Fruit fly (Drosophila melanogaster) whole organism, embryonic: Measurements from ENCODE around the gene CG31638.

Experiments used
- ATbp ChIP-seq: fragments of 200-800 bp; sonication (Bioruptor generic); optimal IDR thresholded peaks from 2 replicates; lab custom pipeline; 2017; ENCODE audit warnings: missing biosample characterization, mild to moderate bottlenecking, missing genetic modification characterization, missing genetic modification reagents
- Bteb2 ChIP-seq: fragments of 200-800 bp; sonication (Bioruptor generic); optimal IDR thresholded peaks from 2 replicates; lab custom pipeline; 2016; ENCODE audit warnings: missing biosample characterization, missing genetic modification characterization
- CG10366 ChIP-seq: fragments of 200-800 bp; sonication (Bioruptor generic); IDR thresholded peaks from 2 replicates; pipeline ENCODE4 v1.3.6; 2022; ENCODE audit warnings: missing biosample characterization, missing genetic modification characterization
- CG10959 ChIP-seq: fragments of 200-800 bp; sonication (Bioruptor generic); IDR thresholded peaks from 2 replicates; pipeline ENCODE4 v1.3.6; 2022; ENCODE audit warnings: missing biosample characterization, missing genetic modification characterization
- CG11456 ChIP-seq: fragments of 200-800 bp; sonication (Bioruptor generic); IDR thresholded peaks from 3 replicates; pipeline ENCODE4 v1.3.6; 2022; ENCODE audit warnings: missing biosample characterization, missing genetic modification characterization
- CG15011 ChIP-seq: fragments of 200-800 bp; sonication (Bioruptor generic); optimal IDR thresholded peaks from 3 replicates; lab custom pipeline; 2018; ENCODE audit warnings: missing biosample characterization, mild to moderate bottlenecking, missing genetic modification characterization
- CG17802 ChIP-seq: fragments of 200-800 bp; sonication (Bioruptor generic); optimal IDR thresholded peaks from 2 replicates; lab custom pipeline; 2018; ENCODE audit warnings: missing biosample characterization, mild to moderate bottlenecking, missing genetic modification characterization, moderate library complexity
- CG18476 ChIP-seq: fragments of 200-800 bp; sonication (Bioruptor generic); optimal IDR thresholded peaks from 2 replicates; lab custom pipeline; 2016; ENCODE audit warnings: missing biosample characterization, mild to moderate bottlenecking, missing genetic modification characterization
- CG18599 ChIP-seq: fragments of 200-800 bp; sonication (Bioruptor generic); optimal IDR thresholded peaks from 3 replicates; lab custom pipeline; 2017; ENCODE audit warnings: missing biosample characterization, missing genetic modification characterization, mild to moderate bottlenecking, moderate library complexity, missing genetic modification reagents
- CG30020 ChIP-seq: fragments of 200-800 bp; optimal IDR thresholded peaks from 2 replicates; lab custom pipeline; 2019; ENCODE audit warnings: missing biosample characterization, mild to moderate bottlenecking, missing genetic modification characterization, moderate library complexity
- CG30403 ChIP-seq: fragments of 200-800 bp; sonication (Bioruptor generic); optimal IDR thresholded peaks from 3 replicates; lab custom pipeline; 2016; ENCODE audit warnings: missing biosample characterization, missing genetic modification characterization
- CG3163 ChIP-seq: fragments of 200-800 bp; sonication (Bioruptor generic); optimal IDR thresholded peaks from 3 replicates; lab custom pipeline; 2016; ENCODE audit warnings: missing biosample characterization, missing genetic modification characterization
- CG34224 ChIP-seq: fragments of 200-800 bp; sonication (Bioruptor generic); IDR thresholded peaks from 3 replicates; pipeline ENCODE4 v1.3.6; 2022; ENCODE audit warnings: missing biosample characterization, missing genetic modification characterization; ENCODE audit not compliant: partially characterized antibody
- CG43689 ChIP-seq: fragments of 200-800 bp; sonication (Bioruptor generic); IDR thresholded peaks from 2 replicates; pipeline ENCODE4 v1.3.6; 2022; ENCODE audit warnings: missing biosample characterization, missing genetic modification characterization
- CG4404 ChIP-seq: fragments of 200-800 bp; sonication (Bioruptor generic); IDR thresholded peaks from 2 replicates; pipeline ENCODE4 v1.3.6; 2022; ENCODE audit warnings: missing biosample characterization, missing genetic modification characterization
- CG6175 ChIP-seq: fragments of 200-800 bp; sonication (Bioruptor generic); IDR thresholded peaks from 3 replicates; pipeline ENCODE4 v1.3.6; 2022; ENCODE audit warnings: missing biosample characterization, missing genetic modification characterization
- CG7786 ChIP-seq: fragments of 200-800 bp; sonication (Bioruptor generic); optimal IDR thresholded peaks from 2 replicates; lab custom pipeline; 2016; ENCODE audit warnings: missing biosample characterization, missing genetic modification characterization
- CG7963 ChIP-seq: fragments of 200-800 bp; sonication (Bioruptor generic); IDR thresholded peaks from 3 replicates; pipeline ENCODE4 v1.3.6; 2022; ENCODE audit warnings: missing biosample characterization, missing genetic modification characterization; ENCODE audit not compliant: partially characterized antibody
- CG7987 ChIP-seq: fragments of 200-800 bp; sonication (Bioruptor generic); optimal IDR thresholded peaks from 2 replicates; lab custom pipeline; 2018; ENCODE audit warnings: missing biosample characterization, mild to moderate bottlenecking, missing genetic modification characterization, moderate library complexity
- CG8290 ChIP-seq, 3 experiments: fragments of 200-800 bp; sonication (Bioruptor generic); optimal IDR thresholded peaks; 2 replicates each; lab custom pipeline; 2016 to 2019; ENCODE audit warnings: missing biosample characterization in 3 of 3, missing genetic modification characterization in 3 of 3, mild to moderate bottlenecking in 2 of 3, moderate library complexity in 1 of 3
- CkIIα-i1 ChIP-seq: fragments of 200-800 bp; sonication (Bioruptor generic); IDR thresholded peaks from 2 replicates; pipeline ENCODE4 v1.3.6; 2022; ENCODE audit warnings: missing biosample characterization, missing genetic modification characterization
- E2f1 ChIP-seq: fragments of 200-800 bp; sonication (Bioruptor generic); IDR thresholded peaks from 2 replicates; pipeline ENCODE4 v1.3.6; 2022; ENCODE audit warnings: missing biosample characterization, missing genetic modification characterization
- HLH4C ChIP-seq: fragments of 200-800 bp; sonication (Bioruptor generic); IDR thresholded peaks from 3 replicates; pipeline ENCODE4 v1.3.6; 2022; ENCODE audit warnings: missing biosample characterization, missing genetic modification characterization; ENCODE audit not compliant: partially characterized antibody
- HmgD ChIP-seq: fragments of 200-800 bp; sonication (Bioruptor generic); optimal IDR thresholded peaks from 3 replicates; lab custom pipeline; 2016; ENCODE audit warnings: missing biosample characterization, missing genetic modification characterization
- Max ChIP-seq: fragments of 200-800 bp; sonication (Bioruptor generic); optimal IDR thresholded peaks from 2 replicates; lab custom pipeline; 2016; ENCODE audit warnings: missing biosample characterization, mild to moderate bottlenecking, missing genetic modification characterization
- Med ChIP-seq: fragments of 200-800 bp; sonication (Bioruptor generic); peaks from one replicate; lab custom pipeline; 2016; ENCODE audit warnings: missing biosample characterization, missing genetic modification characterization, mild to moderate bottlenecking, inconsistent platforms, moderate library complexity
- Rfx ChIP-seq: fragments of 200-800 bp; sonication (Bioruptor generic); IDR thresholded peaks from 2 replicates; pipeline ENCODE4 v1.3.6; 2022; ENCODE audit warnings: missing biosample characterization, missing genetic modification characterization
- Side ChIP-seq: fragments of 200-800 bp; sonication (Bioruptor generic); optimal IDR thresholded peaks from 2 replicates; lab custom pipeline; 2016; ENCODE audit warnings: missing biosample characterization, missing genetic modification characterization
- Trl ChIP-seq, 3 experiments: fragments of >200 bp in 2 of 3; fragments of 200-800 bp in 1 of 3; sonication (Bioruptor generic) in 1 of 3; optimal IDR thresholded peaks; 2 replicates in 1 of 3; 3 replicates in 2 of 3; lab custom pipeline; 2016 to 2017; ENCODE audit warnings: missing biosample characterization in 1 of 3, missing genetic modification characterization in 1 of 3
- Usf ChIP-seq: fragments of 200-800 bp; sonication (Bioruptor generic); optimal IDR thresholded peaks from 2 replicates; lab custom pipeline; 2017; ENCODE audit warnings: missing genotype, missing biosample characterization, missing genetic modification characterization
- cad ChIP-seq: fragments of >200 bp; optimal IDR thresholded peaks from 2 replicates; lab custom pipeline; 2017; ENCODE audit warnings: missing biosample characterization, missing genetic modification characterization
- danr ChIP-seq: fragments of 200-800 bp; sonication (Bioruptor generic); IDR thresholded peaks from 2 replicates; pipeline ENCODE4 v1.3.6; 2022; ENCODE audit warnings: missing biosample characterization, missing genetic modification characterization
- dmrt11E ChIP-seq: fragments of 200-800 bp; sonication (Bioruptor generic); optimal IDR thresholded peaks from 3 replicates; lab custom pipeline; 2018; ENCODE audit warnings: missing biosample characterization, mild to moderate bottlenecking, missing genetic modification characterization, moderate library complexity
- fd102C ChIP-seq: fragments of 200-800 bp; sonication (Bioruptor generic); optimal IDR thresholded peaks from 2 replicates; lab custom pipeline; 2018; ENCODE audit warnings: missing biosample characterization, mild to moderate bottlenecking, missing genetic modification characterization, moderate library complexity
- gce ChIP-seq: fragments of 200-800 bp; sonication (Bioruptor generic); IDR thresholded peaks from 3 replicates; pipeline ENCODE4 v1.3.6; 2022; ENCODE audit warnings: missing biosample characterization, missing genetic modification characterization
- gfzf ChIP-seq: fragments of 200-800 bp; sonication (Bioruptor generic); optimal IDR thresholded peaks from 2 replicates; lab custom pipeline; 2016; ENCODE audit warnings: missing biosample characterization, mild to moderate bottlenecking, missing genetic modification characterization, moderate library complexity
- grau ChIP-seq: fragments of 200-800 bp; optimal IDR thresholded peaks from 3 replicates; lab custom pipeline; 2019; ENCODE audit warnings: missing biosample characterization, mild to moderate bottlenecking, missing genetic modification characterization, moderate library complexity
- gro ChIP-seq: fragments of 200-800 bp; sonication (Bioruptor generic); optimal IDR thresholded peaks from 2 replicates; lab custom pipeline; 2016; ENCODE audit warnings: missing biosample characterization, missing genetic modification characterization
- h ChIP-seq: fragments of >200 bp; optimal IDR thresholded peaks from 2 replicates; lab custom pipeline; 2017
- jigr1 ChIP-seq: fragments of 200-800 bp; sonication (Bioruptor generic); IDR thresholded peaks from 3 replicates; pipeline ENCODE4 v1.3.6; 2022; ENCODE audit warnings: missing biosample characterization, missing genetic modification characterization
- luna ChIP-seq: fragments of 200-800 bp; sonication (Bioruptor generic); optimal IDR thresholded peaks from 2 replicates; lab custom pipeline; 2016; ENCODE audit warnings: missing biosample characterization, missing genetic modification characterization
- mam ChIP-seq: fragments of 200-800 bp; sonication (Bioruptor generic); optimal IDR thresholded peaks from 3 replicates; lab custom pipeline; 2016; ENCODE audit warnings: missing biosample characterization, missing genetic modification characterization
- mirr ChIP-seq: fragments of 200-800 bp; sonication (Bioruptor generic); optimal IDR thresholded peaks from 3 replicates; lab custom pipeline; 2018; ENCODE audit warnings: missing biosample characterization, mild to moderate bottlenecking, missing genetic modification characterization
- mld ChIP-seq: fragments of 200-800 bp; sonication (Bioruptor generic); IDR thresholded peaks from 3 replicates; pipeline ENCODE4 v1.3.6; 2022; ENCODE audit warnings: missing biosample characterization, missing genetic modification characterization; ENCODE audit not compliant: partially characterized antibody
- nmo ChIP-seq: fragments of 200-800 bp; sonication (Bioruptor generic); optimal IDR thresholded peaks from 2 replicates; lab custom pipeline; 2018; ENCODE audit warnings: missing biosample characterization, mild to moderate bottlenecking, missing genetic modification characterization, moderate library complexity
- otp ChIP-seq: fragments of 200-800 bp; sonication (Bioruptor generic); IDR thresholded peaks from 3 replicates; pipeline ENCODE4, ENCODE4 v1.3.6; 2022; ENCODE audit warnings: missing biosample characterization, missing genetic modification characterization
- run ChIP-seq: fragments of 200-800 bp; sonication (Bioruptor generic); optimal IDR thresholded peaks from 3 replicates; lab custom pipeline; 2018; ENCODE audit warnings: missing biosample characterization, mild to moderate bottlenecking, missing genetic modification characterization
- sens-2 ChIP-seq: fragments of 200-800 bp; sonication (Bioruptor generic); IDR thresholded peaks from 2 replicates; pipeline ENCODE4 v1.3.6; 2022; ENCODE audit warnings: missing biosample characterization, missing genetic modification characterization
- sisA ChIP-seq: fragments of 200-800 bp; sonication (Bioruptor generic); IDR thresholded peaks from 2 replicates; pipeline ENCODE4 v1.3.6; 2022; ENCODE audit warnings: missing biosample characterization, missing genetic modification characterization
- slou ChIP-seq: fragments of 200-800 bp; sonication (Bioruptor generic); optimal IDR thresholded peaks from 3 replicates; lab custom pipeline; 2016; ENCODE audit warnings: missing biosample characterization, missing genetic modification characterization

Gene CG31638

dm6 chr2L:6479226-6479906 lies 11.5 kb upstream of the CG31638 start (continued):
- TF ChIP-seq mam (GFP tag; lab: Kevin White, UChicago) (no peak), CG7786 (GFP tag; lab: Kevin White, UChicago) (no peak), CG30020 (tag; lab: Kevin White, UChicago) (no peak), otp (GFP tag; lab: Robert Waterston, UW) (no peak), h (no peak), Usf (GFP tag; lab: Kevin White, UChicago) (no peak), CkIIα-i1 (no peak), Bteb2 (GFP tag; lab: Kevin White, UChicago) (no peak), CG43689 (GFP tag; lab: Robert Waterston, UW) (no peak), Side (GFP tag; lab: Kevin White, UChicago) (no peak), fd102C (no peak), mld (no peak), gce (GFP tag; lab: Robert Waterston, UW) (peak; percentile 55; the same call in 1 of the 3 replicates), sisA (GFP tag; lab: Robert Waterston, UW) (no peak), Med (GFP tag; lab: Kevin White, UChicago) (peak; percentile 78), cad (GFP tag; lab: Kevin White, UChicago) (no peak), CG10959 (GFP tag; lab: Robert Waterston, UW) (no peak), CG10366 (no peak), mirr (peak; percentile 88), dmrt11E (tag; lab: Kevin White, UChicago) (peak; percentile 8), CG34224 (GFP tag; lab: Robert Waterston, UW) (no peak), CG11456 (GFP tag; lab: Robert Waterston, UW) (peak; percentile 54; the same call in 1 of the 3 replicates), CG8290 (GFP tag; optimal IDR thresholded peaks at IDR 0.05; lab: Kevin White, UChicago) (no peak), CG8290 (tag; optimal IDR thresholded peaks at IDR 0.05; lab: Kevin White, UChicago) (peak; percentile 46 to 83), grau (tag; lab: Kevin White, UChicago) (peak; percentile 13), jigr1 (GFP tag; lab: Robert Waterston, UW) (no peak), ATbp (peak; percentile 80), CG4404 (GFP tag; lab: Robert Waterston, UW) (no peak), Max (no peak), Trl (optimal IDR thresholded peaks at IDR 0.05; lab: Kevin White, UChicago) (peak; percentile 55 to 82), Trl (GFP tag; optimal IDR thresholded peaks at IDR 0.05; lab: Kevin White, UChicago) (no peak), CG6175 (GFP tag; lab: Robert Waterston, UW) (no peak), CG30403 (GFP tag; lab: Kevin White, UChicago) (peak; percentile 18), CG18476 (GFP tag; lab: Kevin White, UChicago) (peak; percentile 4), run (tag; lab: Kevin White, UChicago) (no peak), CG7963 (GFP tag; lab: Robert Waterston, UW) (no peak), CG3163 (no peak), CG17802 (tag; lab: Kevin White, UChicago) (no peak), sens-2 (no peak), CG15011 (GFP tag; lab: Kevin White, UChicago) (peak; percentile 34), slou (no peak), nmo (GFP tag; lab: Kevin White, UChicago) (peak; percentile 1), danr (GFP tag; lab: Robert Waterston, UW) (no peak), CG18599 (GFP tag; lab: Kevin White, UChicago) (peak; percentile 61), luna (no peak), CG7987 (GFP tag; lab: Kevin White, UChicago) (peak; percentile 85), HLH4C (GFP tag; lab: Robert Waterston, UW) (no peak), gro (GFP tag; lab: Kevin White, UChicago) (peak; percentile 53), Rfx (peak; percentile 19; the same call in 1 of the 2 replicates), E2f1 (GFP tag; lab: Robert Waterston, UW) (no peak), gfzf (no peak), HmgD (GFP tag; lab: Kevin White, UChicago) (no peak)
